Worm (Caenorhabditis elegans) whole organism, mixed stage, embryonic: ENCODE data around the gene F02E8.4.

Source experiments
- blmp-1 ChIP-seq: fragments of 150-350 bp; optimal IDR thresholded peaks from 2 replicates; lab custom pipeline; 2014; ENCODE audit warnings: missing biosample characterization, missing genetic modification characterization
- lin-13 ChIP-seq: fragments of 150-350 bp; optimal IDR thresholded peaks from 2 replicates; lab custom pipeline; 2014; ENCODE audit warnings: missing biosample characterization, missing genetic modification characterization
- nhr-28 ChIP-seq: fragments of 150-350 bp; optimal IDR thresholded peaks from 2 replicates; lab custom pipeline; 2014; ENCODE audit warnings: missing biosample characterization, missing genetic modification characterization

ce11 chrX:4413206-4413605, 40.7 kb upstream of the F02E8.4 start:
- TF ChIP-seq blmp-1 (tag; lab: Kevin White, UChicago) (no peak), nhr-28 (tag; lab: Kevin White, UChicago) (no peak), lin-13 (tag; lab: Kevin White, UChicago) (no peak)
